Fruit fly (Drosophila melanogaster): Measurements from ENCODE around the gene Idh.

The Idh gene

dm6 chr3L:8308891-8309352, 51.8 kb downstream of the Idh start, which contains the start of gene BI-1 (continued):
- TF ChIP-seq dpn (GFP tag; optimal IDR thresholded peaks at IDR 0.05) (peak; percentile 45 to 62), ssp (GFP tag; IDR thresholded peaks at IDR 0.05) (no peak), chm (GFP tag; IDR thresholded peaks at IDR 0.05) (no peak), Dad (GFP tag; optimal IDR thresholded peaks at IDR 0.05) (peak; percentile 55), CG17385 (GFP tag; optimal IDR thresholded peaks at IDR 0.05) (peak; percentile 56), CG10654 (GFP tag; optimal IDR thresholded peaks at IDR 0.05) (peak; percentile 65), Jarid2 (GFP tag; optimal IDR thresholded peaks at IDR 0.05) (no peak), CG11723 (GFP tag; optimal IDR thresholded peaks at IDR 0.05) (no peak), Scr (GFP tag; IDR thresholded peaks at IDR 0.05; ENCODE audit: partially characterized antibody) (no peak), Abd-B (GFP tag; optimal IDR thresholded peaks at IDR 0.05) (no peak), CG1529 (GFP tag; optimal IDR thresholded peaks at IDR 0.05) (no peak), Hr51 (GFP tag; optimal IDR thresholded peaks at IDR 0.05) (peak in 1 of 2 experiments; percentile 5), CG14965 (GFP tag; optimal IDR thresholded peaks at IDR 0.05; ENCODE audit: borderline replicate concordance) (no peak), yki (optimal IDR thresholded peaks at IDR 0.05) (no peak), Mad (GFP tag; optimal IDR thresholded peaks at IDR 0.05) (peak; percentile 27), schlank (tag; optimal IDR thresholded peaks at IDR 0.05) (no peak), dati (GFP tag; IDR thresholded peaks at IDR 0.05) (no peak), hth (optimal IDR thresholded peaks at IDR 0.05) (no peak), Gsc (GFP tag; IDR thresholded peaks at IDR 0.05) (no peak), CG17912 (GFP tag; optimal IDR thresholded peaks at IDR 0.05) (no peak), CG8359 (GFP tag; optimal IDR thresholded peaks at IDR 0.05; ENCODE audit: borderline replicate concordance) (no peak), usp (GFP tag; optimal IDR thresholded peaks at IDR 0.05) (no peak), lmd (GFP tag; IDR thresholded peaks at IDR 0.05) (peak; percentile 54; the same call in 1 of the 2 replicates), CG6254 (GFP tag; optimal IDR thresholded peaks at IDR 0.05) (peak; percentile 3), fu2 (GFP tag; optimal IDR thresholded peaks at IDR 0.05) (no peak), ftz-f1 (GFP tag; optimal IDR thresholded peaks at IDR 0.05) (peak; percentile 18), CG7745 (tag; optimal IDR thresholded peaks at IDR 0.05) (no peak), CG2712 (tag; optimal IDR thresholded peaks at IDR 0.05) (peak; percentile 67), al (GFP tag; IDR thresholded peaks at IDR 0.05) (peak; percentile 53), Deaf1 (tag; optimal IDR thresholded peaks at IDR 0.05) (no peak), CG17359 (tag; optimal IDR thresholded peaks at IDR 0.05) (peak; percentile 39), Dfd (GFP tag; optimal IDR thresholded peaks at IDR 0.05) (no peak), CG18764 (GFP tag; optimal IDR thresholded peaks at IDR 0.05) (peak; percentile 58), CG11456 (GFP tag; IDR thresholded peaks at IDR 0.05) (no peak), CG12391 (tag; optimal IDR thresholded peaks at IDR 0.05) (peak; percentile 73), CG14441 (GFP tag; IDR thresholded peaks at IDR 0.05) (no peak), CG17568 (GFP tag; optimal IDR thresholded peaks at IDR 0.05) (peak; percentile 4), CG9817 (tag; optimal IDR thresholded peaks at IDR 0.05) (peak; percentile 66), run (tag; optimal IDR thresholded peaks at IDR 0.05) (no peak), Mes4 (GFP tag; optimal IDR thresholded peaks at IDR 0.05) (no peak), CG11398 (GFP tag; optimal IDR thresholded peaks at IDR 0.05) (no peak), danr (GFP tag; IDR thresholded peaks at IDR 0.05) (no peak), peb (GFP tag; IDR thresholded peaks at IDR 0.05) (no peak), Ssrp (tag; optimal IDR thresholded peaks at IDR 0.05) (peak; percentile 39), scrt (GFP tag; optimal IDR thresholded peaks at IDR 0.05) (peak; percentile 67), Sry-δ (GFP tag; optimal IDR thresholded peaks at IDR 0.05) (peak; percentile 13), CG7786 (GFP tag; optimal IDR thresholded peaks at IDR 0.05) (no peak), nau (GFP tag; optimal IDR thresholded peaks at IDR 0.05) (no peak), CG8281 (tag; optimal IDR thresholded peaks at IDR 0.05) (no peak), dan (GFP tag; IDR thresholded peaks at IDR 0.05) (no peak), az2 (GFP tag; optimal IDR thresholded peaks at IDR 0.05) (peak; percentile 57), grn (GFP tag; optimal IDR thresholded peaks at IDR 0.05) (no peak)

Data from whole organism, embryonic.